Fruit fly (Drosophila melanogaster): Measurements from ENCODE around the gene CG32750.

The CG32750 gene

dm6 chrX:6193183-6193810 lies 2.9 kb downstream of the CG32750 start:
- peak; percentile 35 for TF ChIP-seq cic (GFP tag; optimal IDR thresholded peaks at IDR 0.05)
- TF ChIP-seq CG14711 (tag; optimal IDR thresholded peaks at IDR 0.05): peak; percentile 79
- peak; percentile 21 for TF ChIP-seq Clk (GFP tag; optimal IDR thresholded peaks at IDR 0.05)
- no peak for TF ChIP-seq kay (GFP tag; ENCODE audit: borderline replicate concordance)
- peak; percentile 35 for TF ChIP-seq Mnt (GFP tag; optimal IDR thresholded peaks at IDR 0.05)
- TF ChIP-seq CG1620 (GFP tag; optimal IDR thresholded peaks at IDR 0.05): no peak
- peak; percentile 12 for TF ChIP-seq Hr96 (GFP tag; optimal IDR thresholded peaks at IDR 0.05)
- no peak for TF ChIP-seq bab1 (GFP tag; optimal IDR thresholded peaks at IDR 0.05)
- peak; percentile 82 for TF ChIP-seq CG33017 (tag; optimal IDR thresholded peaks at IDR 0.05)
- TF ChIP-seq tj (GFP tag; optimal IDR thresholded peaks at IDR 0.05): peak; percentile 16
- no peak for TF ChIP-seq cnc (optimal IDR thresholded peaks at IDR 0.05)
- no peak for TF ChIP-seq Crg-1 (GFP tag; optimal IDR thresholded peaks at IDR 0.05)
- TF ChIP-seq CG7045 (GFP tag; optimal IDR thresholded peaks at IDR 0.05): peak; percentile 63
- peak; percentile 66 for TF ChIP-seq CG11617 (GFP tag; optimal IDR thresholded peaks at IDR 0.05)
- peak; percentile 5 for TF ChIP-seq toe (GFP tag; optimal IDR thresholded peaks at IDR 0.05)
- peak; percentile 88 for TF ChIP-seq CG7101 (tag; optimal IDR thresholded peaks at IDR 0.05)
- TF ChIP-seq pad (GFP tag; optimal IDR thresholded peaks at IDR 0.05): peak; percentile 37
- no peak for TF ChIP-seq ovo (GFP tag; optimal IDR thresholded peaks at IDR 0.05)
- TF ChIP-seq CG12768 (GFP tag; optimal IDR thresholded peaks at IDR 0.05): peak; percentile 72
- TF ChIP-seq CG5204 (GFP tag; optimal IDR thresholded peaks at IDR 0.05): peak; percentile 42

DNA sequence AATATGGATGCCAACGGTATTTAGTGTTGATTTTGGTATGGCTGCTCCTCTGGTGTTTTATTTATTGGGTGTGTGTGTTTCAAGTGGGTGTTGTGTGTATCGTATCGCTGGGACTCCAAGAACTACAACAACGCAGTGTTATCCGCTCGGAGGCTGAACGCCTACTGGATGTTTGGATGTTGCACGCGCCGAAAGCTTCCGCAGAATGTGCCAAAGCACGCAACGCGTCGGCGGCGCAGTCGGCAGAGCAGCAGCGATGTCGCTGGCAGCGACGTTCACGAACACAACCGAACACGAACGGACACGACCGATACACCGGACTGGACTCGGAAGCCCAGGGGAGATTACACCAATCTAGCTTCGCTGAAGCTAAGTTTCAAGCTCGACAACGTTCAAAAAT lies 3.9 kb downstream of the CG32750 start, which contains the start of gene Ca-alpha1T:
Gene Ca-alpha1T, minus strand, starts transcription at position 152 of the 400 bp plus-strand sequence.
- TF ChIP-seq CG11617 (GFP tag; optimal IDR thresholded peaks at IDR 0.05) (no peak), CG5204 (GFP tag; optimal IDR thresholded peaks at IDR 0.05) (no peak), Crg-1 (GFP tag; optimal IDR thresholded peaks at IDR 0.05) (no peak), Mnt (GFP tag; optimal IDR thresholded peaks at IDR 0.05) (no peak), CG33017 (tag; optimal IDR thresholded peaks at IDR 0.05) (no peak), ovo (GFP tag; optimal IDR thresholded peaks at IDR 0.05) (no peak), Hr96 (GFP tag; optimal IDR thresholded peaks at IDR 0.05) (no peak), pad (GFP tag; optimal IDR thresholded peaks at IDR 0.05) (no peak), toe (GFP tag; optimal IDR thresholded peaks at IDR 0.05) (no peak), Clk (GFP tag; optimal IDR thresholded peaks at IDR 0.05) (no peak), CG1620 (GFP tag; optimal IDR thresholded peaks at IDR 0.05) (no peak), bab1 (GFP tag; optimal IDR thresholded peaks at IDR 0.05) (no peak)

dm6 chrX:6179428-6179827 lies 16.8 kb downstream of the CG32750 start:
- TF ChIP-seq ovo (GFP tag; optimal IDR thresholded peaks at IDR 0.05) (no peak), bab1 (GFP tag; optimal IDR thresholded peaks at IDR 0.05) (no peak), CG12768 (GFP tag; optimal IDR thresholded peaks at IDR 0.05) (no peak), CG5204 (GFP tag; optimal IDR thresholded peaks at IDR 0.05) (no peak), CG7045 (GFP tag; optimal IDR thresholded peaks at IDR 0.05) (no peak), CG11617 (GFP tag; optimal IDR thresholded peaks at IDR 0.05) (no peak), CG33017 (tag; optimal IDR thresholded peaks at IDR 0.05) (no peak), pad (GFP tag; optimal IDR thresholded peaks at IDR 0.05) (no peak), Crg-1 (GFP tag; optimal IDR thresholded peaks at IDR 0.05) (no peak), CG7101 (tag; optimal IDR thresholded peaks at IDR 0.05) (no peak), tj (GFP tag; optimal IDR thresholded peaks at IDR 0.05) (no peak), Mnt (GFP tag; optimal IDR thresholded peaks at IDR 0.05) (no peak), CG1620 (GFP tag; optimal IDR thresholded peaks at IDR 0.05) (no peak), Hr96 (GFP tag; optimal IDR thresholded peaks at IDR 0.05) (no peak)

dm6 chrX:6166784-6167183 lies 29.5 kb downstream of the CG32750 start:
- TF ChIP-seq ovo (GFP tag; optimal IDR thresholded peaks at IDR 0.05) (no peak), CG7101 (tag; optimal IDR thresholded peaks at IDR 0.05) (no peak)

DNA sequence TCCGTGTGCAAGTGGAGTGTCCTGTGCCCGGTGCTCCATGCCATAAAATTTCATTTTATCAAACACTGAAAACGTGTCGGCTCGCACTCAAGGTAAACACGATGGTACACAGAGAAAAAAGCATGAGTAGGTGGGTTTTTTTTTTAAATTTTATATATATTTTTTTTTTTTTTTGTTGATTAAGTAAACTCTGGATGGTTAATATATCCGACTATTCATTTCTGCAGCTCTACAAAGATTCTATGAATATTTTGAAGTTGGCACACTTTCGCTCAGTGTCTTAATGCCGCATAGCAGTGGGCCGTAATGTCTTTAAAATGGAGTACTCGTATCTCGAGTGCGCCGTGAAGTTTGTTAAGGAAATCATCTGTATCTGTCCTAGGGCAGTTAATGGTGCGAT lies 44.3 kb downstream of the CG32750 start:
- TF ChIP-seq cic (GFP tag; optimal IDR thresholded peaks at IDR 0.05) (no peak), CG7101 (tag; optimal IDR thresholded peaks at IDR 0.05) (no peak), Crg-1 (GFP tag; optimal IDR thresholded peaks at IDR 0.05) (no peak), toe (GFP tag; optimal IDR thresholded peaks at IDR 0.05) (no peak), kay (GFP tag; ENCODE audit: borderline replicate concordance) (no peak), bab1 (GFP tag; optimal IDR thresholded peaks at IDR 0.05) (no peak), CG7045 (GFP tag; optimal IDR thresholded peaks at IDR 0.05) (no peak), tj (GFP tag; optimal IDR thresholded peaks at IDR 0.05) (no peak), Clk (GFP tag; optimal IDR thresholded peaks at IDR 0.05) (no peak), CG14711 (tag; optimal IDR thresholded peaks at IDR 0.05) (no peak), CG11617 (GFP tag; optimal IDR thresholded peaks at IDR 0.05) (no peak)

Measured in whole organism, adult.